Worm (Caenorhabditis elegans) whole organism, L4 larva: ENCODE measurements around the gene sek-4.

Source experiments
- F49E8.2 ChIP-seq: sonication (generic microtip); optimal IDR thresholded peaks from 2 replicates; lab custom pipeline; 2016; ENCODE audit warnings: missing compliant biosample characterization, mild to moderate bottlenecking, missing genetic modification characterization, borderline replicate concordance
- ama-1 ChIP-seq: fragments of 150-350 bp; optimal IDR thresholded peaks from 2 replicates; lab custom pipeline; 2014; ENCODE audit warnings: inconsistent platforms, mixed read lengths
- ceh-32 ChIP-seq: sonication (generic microtip); optimal IDR thresholded peaks from 2 replicates; lab custom pipeline; 2016; ENCODE audit warnings: mild to moderate bottlenecking, missing genetic modification characterization, missing compliant biosample characterization; ENCODE audit not compliant: poor library complexity
- hlh-11 ChIP-seq: fragments of 200-800 bp; sonication (Bioruptor generic); optimal IDR thresholded peaks from 2 replicates; lab custom pipeline; 2018; ENCODE audit warnings: mild to moderate bottlenecking, missing genetic modification characterization, missing compliant biosample characterization
- lin-39 ChIP-seq: fragments of 150-350 bp; optimal IDR thresholded peaks from 2 replicates; lab custom pipeline; 2014; ENCODE audit warnings: missing biosample characterization, missing genetic modification reagents, missing genetic modification characterization
- lsy-2 ChIP-seq, 2 experiments: fragments of 150-350 bp in 1 of 2; sonication (generic microtip) in 1 of 2; optimal IDR thresholded peaks; 2 replicates each; lab custom pipeline; 2014 to 2017; ENCODE audit warnings: missing biosample characterization in 2 of 2, missing genetic modification characterization in 2 of 2
- mdl-1 ChIP-seq, 2 experiments: fragments of 150-350 bp in 1 of 2; sonication (generic microtip) in 1 of 2; optimal IDR thresholded peaks; 2 replicates each; lab custom pipeline; 2014 to 2017; ENCODE audit warnings: missing biosample characterization in 2 of 2, missing genetic modification characterization in 2 of 2
- nhr-10 ChIP-seq: fragments of 150-350 bp; optimal IDR thresholded peaks from 2 replicates; lab custom pipeline; 2014; ENCODE audit warnings: missing biosample characterization, missing genetic modification characterization
- nhr-111 ChIP-seq: fragments of 200-800 bp; sonication (Bioruptor generic); optimal IDR thresholded peaks from 2 replicates; lab custom pipeline; 2018; ENCODE audit warnings: mild to moderate bottlenecking, missing genetic modification characterization, missing compliant biosample characterization
- nhr-28 ChIP-seq: fragments of 150-350 bp; optimal IDR thresholded peaks from 2 replicates; lab custom pipeline; 2014; ENCODE audit warnings: missing biosample characterization, missing genetic modification characterization
- skn-1 ChIP-seq: fragments of 150-350 bp; optimal IDR thresholded peaks from 2 replicates; lab custom pipeline; 2014; ENCODE audit warnings: missing biosample characterization, missing genetic modification characterization
- unc-39 ChIP-seq: sonication (generic microtip); optimal IDR thresholded peaks from 2 replicates; lab custom pipeline; 2017; ENCODE audit warnings: missing biosample characterization, missing genetic modification characterization
- zag-1 ChIP-seq: fragments of 150-350 bp; optimal IDR thresholded peaks from 2 replicates; lab custom pipeline; 2014; ENCODE audit warnings: missing biosample characterization, missing genetic modification characterization
- ztf-11 ChIP-seq: fragments of 150-350 bp; optimal IDR thresholded peaks from 2 replicates; lab custom pipeline; 2014; ENCODE audit warnings: missing biosample characterization, missing genetic modification characterization

DNA sequence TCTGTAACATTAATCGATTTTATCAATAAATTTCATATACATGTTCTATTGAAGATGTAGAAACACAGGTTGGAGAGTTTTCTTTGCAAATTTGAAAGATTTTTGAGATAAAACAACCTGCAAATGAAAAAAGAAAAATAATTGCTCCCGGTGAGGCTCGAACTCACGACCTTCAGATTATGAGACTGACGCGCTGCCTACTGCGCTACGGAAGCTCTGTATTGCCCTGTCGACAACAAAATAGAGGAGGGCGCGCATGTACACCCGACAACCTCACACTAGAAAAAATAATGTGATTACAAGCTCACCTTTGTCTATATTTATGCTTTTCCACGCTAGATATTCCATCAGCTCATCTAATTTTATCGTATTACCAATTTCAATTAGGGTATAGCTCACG is 32.4 kb downstream of the sek-4 start:
- TF ChIP-seq nhr-10: no peak
- TF ChIP-seq skn-1 (tag; lab: Kevin White, UChicago): no peak
- no peak for TF ChIP-seq hlh-11 (tag; lab: Kevin White, UChicago)
- TF ChIP-seq ztf-11 (tag; lab: Kevin White, UChicago): no peak
- no peak for TF ChIP-seq nhr-28 (tag; lab: Kevin White, UChicago)
- no peak for TF ChIP-seq lsy-2 (tag; optimal IDR thresholded peaks at IDR 0.05; lab: Kevin White, UChicago)
- no peak for TF ChIP-seq F49E8.2 (tag; lab: Kevin White, UChicago)
- TF ChIP-seq nhr-111 (GFP tag; lab: Kevin White, UChicago): peak; percentile 61
- no peak for TF ChIP-seq zag-1 (tag; lab: Kevin White, UChicago)
- no peak for TF ChIP-seq mdl-1 (tag; optimal IDR thresholded peaks at IDR 0.05; lab: Kevin White, UChicago)
- no peak for TF ChIP-seq ceh-32 (tag; lab: Kevin White, UChicago)
- TF ChIP-seq lin-39 (tag; lab: Kevin White, UChicago): no peak
- no peak for TF ChIP-seq ama-1 (lab: Kevin White, UChicago)
- TF ChIP-seq unc-39 (tag; lab: Kevin White, UChicago): no peak
